Fruit fly (Drosophila melanogaster) whole organism, adult: ENCODE data around the gene CG7656.

Experiments used
- CG11617 ChIP-seq: fragments of 200-800 bp; sonication (Bioruptor generic); optimal IDR thresholded peaks from 2 replicates; lab custom pipeline; 2017; ENCODE audit warnings: mild to moderate bottlenecking, missing biosample characterization, missing genetic modification reagents, missing genetic modification characterization
- Clk ChIP-seq: fragments of 200-800 bp; sonication (Bioruptor generic); optimal IDR thresholded peaks from 2 replicates; lab custom pipeline; 2017; ENCODE audit warnings: missing biosample characterization, missing genetic modification characterization

DNA sequence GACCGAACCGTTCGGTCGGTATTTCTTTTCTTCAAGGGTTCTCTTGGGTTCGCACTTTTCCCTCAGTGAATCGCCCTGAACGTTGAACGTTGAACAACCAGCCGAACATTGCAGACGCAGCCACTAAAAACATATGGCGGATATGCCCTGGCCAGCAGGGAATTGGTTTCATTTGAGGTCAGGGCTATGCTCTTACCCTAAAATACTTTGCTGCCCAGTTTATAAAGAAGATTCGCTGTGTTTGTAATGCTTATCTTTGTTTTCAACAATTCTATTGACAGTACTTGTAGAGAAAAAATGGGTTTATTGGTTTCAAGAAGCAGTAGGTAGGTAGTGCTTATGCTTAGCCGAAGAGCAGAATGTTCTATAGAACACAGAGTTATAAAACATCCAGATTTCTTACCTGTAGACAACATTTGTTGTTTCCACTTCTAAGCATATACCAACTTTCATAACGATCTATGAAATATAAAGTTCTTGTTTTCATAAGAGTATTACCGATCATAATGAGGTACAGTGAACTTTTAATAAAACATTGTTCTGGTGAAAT lies 7.3 kb upstream of the CG7656 start:
- no peak for TF ChIP-seq Clk (GFP tag; lab: Kevin White, UChicago)
- no peak for TF ChIP-seq CG11617 (GFP tag; lab: Kevin White, UChicago)
